Worm (Caenorhabditis elegans) whole organism, mixed stage, embryonic: Measurements from ENCODE around the gene tsen-2.

ENCODE experiments used
- elt-1 ChIP-seq: sonication (generic microtip); optimal IDR thresholded peaks from 2 replicates; lab custom pipeline; 2017; ENCODE audit warnings: missing genetic modification characterization, mild to moderate bottlenecking, missing compliant biosample characterization, antibody characterized with exemption, moderate library complexity, borderline replicate concordance; ENCODE audit not compliant: insufficient read depth
- ham-2 ChIP-seq: fragments of 200-800 bp; sonication (Bioruptor generic); optimal IDR thresholded peaks from 2 replicates; lab custom pipeline; 2018; ENCODE audit warnings: mild to moderate bottlenecking, missing genetic modification characterization, missing compliant biosample characterization
- lin-13 ChIP-seq: fragments of 150-350 bp; optimal IDR thresholded peaks from 2 replicates; lab custom pipeline; 2014; ENCODE audit warnings: missing biosample characterization, missing genetic modification characterization
- lsy-2 ChIP-seq: fragments of 150-350 bp; optimal IDR thresholded peaks from 2 replicates; lab custom pipeline; 2014; ENCODE audit warnings: missing biosample characterization, missing genetic modification characterization
- mep-1 ChIP-seq: fragments of 150-350 bp; optimal IDR thresholded peaks from 2 replicates; lab custom pipeline; 2017; ENCODE audit warnings: missing biosample characterization, missing genetic modification reagents, missing genetic modification characterization, inconsistent platforms
- pha-4 ChIP-seq: fragments of 150-350 bp; optimal IDR thresholded peaks from 2 replicates; lab custom pipeline; 2018; ENCODE audit warnings: missing biosample characterization, missing genetic modification reagents, missing genetic modification characterization
- sptf-1 ChIP-seq: sonication (generic microtip); optimal IDR thresholded peaks from 2 replicates; lab custom pipeline; 2017; ENCODE audit warnings: mild to moderate bottlenecking, missing genetic modification characterization, moderate library complexity, missing compliant biosample characterization
- unc-39 ChIP-seq: fragments of 150-350 bp; optimal IDR thresholded peaks from 2 replicates; lab custom pipeline; 2014; ENCODE audit warnings: missing biosample characterization, missing genetic modification characterization
- unc-62 ChIP-seq: fragments of 150-350 bp; optimal IDR thresholded peaks from 2 replicates; lab custom pipeline; 2014; ENCODE audit warnings: missing biosample characterization, missing genetic modification reagents, missing genetic modification characterization
- ztf-11 ChIP-seq: fragments of 150-350 bp; optimal IDR thresholded peaks from 2 replicates; lab custom pipeline; 2014; ENCODE audit warnings: missing biosample characterization, missing genetic modification characterization

- TF ChIP-seq elt-1 (tag; lab: Kevin White, UChicago) = no peak
- no peak for TF ChIP-seq lsy-2 (tag; lab: Kevin White, UChicago)
- TF ChIP-seq mep-1 = no peak
- no peak for TF ChIP-seq lin-13 (tag; lab: Kevin White, UChicago)
- no peak for TF ChIP-seq unc-62
- TF ChIP-seq ham-2 (GFP tag; lab: Kevin White, UChicago) = no peak
- no peak for TF ChIP-seq ztf-11 (tag; lab: Kevin White, UChicago)
- no peak for TF ChIP-seq pha-4 (tag; lab: Kevin White, UChicago)
- TF ChIP-seq sptf-1 = no peak
- TF ChIP-seq unc-39 (tag; lab: Kevin White, UChicago) = no peak
Measured at ce11 chrIII:11946973-11947372, 48.9 kb upstream of the tsen-2 start, which contains the start of gene Y56A3A.7.
